Fruit fly (Drosophila melanogaster): ENCODE data around the gene CG9168.

The CG9168 gene

DNA sequence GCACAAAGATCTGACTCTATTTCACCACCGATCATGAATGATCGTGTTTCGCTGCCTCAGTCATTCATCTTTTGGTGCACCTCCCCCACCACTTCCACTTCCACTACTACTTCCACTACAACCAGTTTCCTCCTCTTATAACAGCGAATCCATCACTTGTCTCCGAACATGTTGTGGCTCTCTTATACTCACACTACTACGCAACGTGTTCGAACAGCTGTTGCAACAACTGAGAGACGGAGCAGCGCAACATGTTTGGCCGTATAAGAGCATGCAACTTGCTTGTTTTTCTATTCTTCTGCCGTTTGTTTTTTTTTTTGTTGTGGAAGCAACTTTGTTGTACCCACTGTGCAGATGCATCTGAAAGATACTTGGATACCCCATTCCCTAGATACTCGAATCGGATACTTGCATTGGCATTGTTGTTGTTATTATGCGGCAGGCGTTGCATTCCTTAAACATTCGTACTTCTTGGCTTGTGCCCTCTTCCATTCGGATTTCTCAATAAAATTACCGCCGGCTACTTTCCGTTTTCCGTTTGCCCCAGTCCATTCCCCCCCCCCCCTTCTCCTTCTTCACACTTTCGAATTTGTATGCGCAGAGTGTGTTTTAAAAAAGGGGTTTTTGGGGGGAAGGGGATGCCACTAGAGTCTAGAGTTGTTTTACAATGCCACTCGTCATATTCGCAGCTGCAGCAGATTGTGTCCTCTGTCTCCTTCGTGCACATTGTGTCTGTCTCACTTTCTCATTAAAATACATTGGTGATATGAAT lies 43.8 kb upstream of the CG9168 start (continued):
- no peak for TF ChIP-seq maf-S (GFP tag; optimal IDR thresholded peaks at IDR 0.05)
- no peak for TF ChIP-seq Oli (tag; optimal IDR thresholded peaks at IDR 0.05)
- no peak for TF ChIP-seq CG8765 (GFP tag; IDR thresholded peaks at IDR 0.05)
- no peak for TF ChIP-seq CG32767 (GFP tag; IDR thresholded peaks at IDR 0.05)
- TF ChIP-seq aop (GFP tag; IDR thresholded peaks at IDR 0.05), result peak; percentile 74; the same call in 1 of the 2 replicates
- TF ChIP-seq disco-r (GFP tag; optimal IDR thresholded peaks at IDR 0.05), result no peak
- TF ChIP-seq Sry-β (GFP tag; optimal IDR thresholded peaks at IDR 0.05), result no peak
- no peak for TF ChIP-seq CG3407 (GFP tag; optimal IDR thresholded peaks at IDR 0.05)
- no peak for TF ChIP-seq stc (GFP tag; IDR thresholded peaks at IDR 0.05)
- TF ChIP-seq Dek (tag; optimal IDR thresholded peaks at IDR 0.05), result no peak
- TF ChIP-seq zfh1 (GFP tag; IDR thresholded peaks at IDR 0.05), result no peak
- TF ChIP-seq Kr (GFP tag; optimal IDR thresholded peaks at IDR 0.05), result no peak
- TF ChIP-seq chinmo (GFP tag; IDR thresholded peaks at IDR 0.05; ENCODE audit: partially characterized antibody), result peak; percentile 76; the same call in 1 of the 4 replicates
- no peak for TF ChIP-seq lov (optimal IDR thresholded peaks at IDR 0.05)
- no peak for TF ChIP-seq lov (GFP tag; IDR thresholded peaks at IDR 0.05)
- TF ChIP-seq ab (GFP tag; optimal IDR thresholded peaks at IDR 0.05), result no peak
- no peak for TF ChIP-seq ap (GFP tag; IDR thresholded peaks at IDR 0.05)
- TF ChIP-seq sr (GFP tag; IDR thresholded peaks at IDR 0.05), result no peak
- no peak for TF ChIP-seq Doc3 (GFP tag; IDR thresholded peaks at IDR 0.05; ENCODE audit: partially characterized antibody)
- no peak for TF ChIP-seq CG11085 (GFP tag; IDR thresholded peaks at IDR 0.05)
- TF ChIP-seq CG8388 (GFP tag; optimal IDR thresholded peaks at IDR 0.05), result peak; percentile 82
- no peak for TF ChIP-seq CG18764 (GFP tag; optimal IDR thresholded peaks at IDR 0.05)
- TF ChIP-seq jing (GFP tag; optimal IDR thresholded peaks at IDR 0.05), result no peak
- TF ChIP-seq CG9437 (GFP tag; optimal IDR thresholded peaks at IDR 0.05), result no peak
- TF ChIP-seq sna (GFP tag; IDR thresholded peaks at IDR 0.05; ENCODE audit: partially characterized antibody), result peak; percentile 55
- no peak for TF ChIP-seq tin (GFP tag; optimal IDR thresholded peaks at IDR 0.05)
- TF ChIP-seq eyg (GFP tag; optimal IDR thresholded peaks at IDR 0.05), result no peak
- TF ChIP-seq Atf6 (GFP tag; IDR thresholded peaks at IDR 0.05), result no peak
- TF ChIP-seq so (GFP tag; IDR thresholded peaks at IDR 0.05), result no peak
- no peak for TF ChIP-seq br (optimal IDR thresholded peaks at IDR 0.05)
- TF ChIP-seq hbn (GFP tag; IDR thresholded peaks at IDR 0.05; ENCODE audit: partially characterized antibody), result no peak
- no peak for TF ChIP-seq CG15011 (GFP tag; optimal IDR thresholded peaks at IDR 0.05)
- no peak for TF ChIP-seq BEAF-32 (GFP tag; optimal IDR thresholded peaks at IDR 0.05)
- no peak for TF ChIP-seq nmo (GFP tag; optimal IDR thresholded peaks at IDR 0.05)
- no peak for TF ChIP-seq Dad (GFP tag; optimal IDR thresholded peaks at IDR 0.05)
- TF ChIP-seq CG43689 (GFP tag; IDR thresholded peaks at IDR 0.05), result no peak
- no peak for TF ChIP-seq CG31224 (GFP tag; IDR thresholded peaks at IDR 0.05)
- no peak for TF ChIP-seq CG15269 (tag; optimal IDR thresholded peaks at IDR 0.05)
- no peak for TF ChIP-seq psq (GFP tag; optimal IDR thresholded peaks at IDR 0.05)
- TF ChIP-seq CG17359 (tag; optimal IDR thresholded peaks at IDR 0.05), result no peak
- peak; percentile 26 for TF ChIP-seq Jarid2 (GFP tag; optimal IDR thresholded peaks at IDR 0.05)
- no peak for TF ChIP-seq abd-A (tag; optimal IDR thresholded peaks at IDR 0.05)
- TF ChIP-seq CG4707 (GFP tag; optimal IDR thresholded peaks at IDR 0.05), result peak; percentile 79
- TF ChIP-seq Trl (optimal IDR thresholded peaks at IDR 0.05), result peak; percentile 63 to 65
- TF ChIP-seq Trl (GFP tag; optimal IDR thresholded peaks at IDR 0.05), result no peak
- peak; percentile 34 for TF ChIP-seq kni (GFP tag; optimal IDR thresholded peaks at IDR 0.05)
- TF ChIP-seq p53 (GFP tag; optimal IDR thresholded peaks at IDR 0.05), result peak; percentile 99
- no peak for TF ChIP-seq CG7963 (GFP tag; IDR thresholded peaks at IDR 0.05; ENCODE audit: partially characterized antibody)
- TF ChIP-seq rib (GFP tag; IDR thresholded peaks at IDR 0.05), result no peak
- TF ChIP-seq bsh (GFP tag; optimal IDR thresholded peaks at IDR 0.05), result peak in 1 of 2 experiments; percentile 58
- TF ChIP-seq ham (GFP tag; IDR thresholded peaks at IDR 0.05), result no peak

Data from whole organism, embryonic.